Worm (Caenorhabditis elegans) whole organism, L3 larva: ENCODE data around the gene tag-335.

Source experiments
- ama-1 ChIP-seq: fragments of 150-350 bp; optimal IDR thresholded peaks from 2 replicates; lab custom pipeline; 2018
- ceh-16 ChIP-seq: sonication (generic microtip); optimal IDR thresholded peaks from 2 replicates; lab custom pipeline; 2017; ENCODE audit warnings: missing biosample characterization, missing genetic modification characterization
- nhr-28 ChIP-seq: fragments of 150-350 bp; optimal IDR thresholded peaks from 2 replicates; lab custom pipeline; 2014; ENCODE audit warnings: missing biosample characterization, missing genetic modification characterization
- nhr-76 ChIP-seq: fragments of 150-350 bp; sonication (generic microtip); optimal IDR thresholded peaks from 5 replicates; lab custom pipeline; 2014; ENCODE audit warnings: missing biosample characterization, missing genetic modification characterization
- pha-4 ChIP-seq: fragments of 150-350 bp; optimal IDR thresholded peaks from 2 replicates; lab custom pipeline; 2014; ENCODE audit warnings: missing biosample characterization, missing genetic modification reagents, missing genetic modification characterization
- pqm-1 ChIP-seq: fragments of 150-350 bp; optimal IDR thresholded peaks from 2 replicates; lab custom pipeline; 2017; ENCODE audit warnings: missing biosample characterization, missing genetic modification characterization, inconsistent platforms
- skn-1 ChIP-seq: fragments of 150-350 bp; optimal IDR thresholded peaks from 2 replicates; lab custom pipeline; 2014; ENCODE audit warnings: missing biosample characterization, missing genetic modification characterization
- unc-39 ChIP-seq: sonication (generic microtip); optimal IDR thresholded peaks from 4 replicates; lab custom pipeline; 2017; ENCODE audit warnings: missing biosample characterization, missing genetic modification characterization
- unc-62 ChIP-seq: fragments of 150-350 bp; sonication (generic microtip); optimal IDR thresholded peaks from 4 replicates; lab custom pipeline; 2014; ENCODE audit warnings: missing biosample characterization, missing genetic modification reagents, missing genetic modification characterization

ce11 chrIV:12290744-12291143 lies 12.3 kb upstream of the tag-335 start, which contains the start of gene C42C1.8:
- TF ChIP-seq ama-1 (lab: Kevin White, UChicago) (no peak), unc-62 (no peak), ceh-16 (no peak), pha-4 (tag; lab: Kevin White, UChicago) (no peak), skn-1 (tag; lab: Kevin White, UChicago) (no peak), unc-39 (no peak), nhr-76 (tag; lab: Kevin White, UChicago) (no peak), nhr-28 (tag; lab: Kevin White, UChicago) (no peak), pqm-1 (tag; lab: Kevin White, UChicago) (no peak)
